Worm (Caenorhabditis elegans) whole organism, dauer: ENCODE measurements around the gene H32C10.1.

Experiments
- unc-62 ChIP-seq: sonication (generic microtip); optimal IDR thresholded peaks from 2 replicates; lab custom pipeline; 2017; ENCODE audit warnings: missing biosample characterization, missing genetic modification reagents, missing genetic modification characterization

H32C10.1 gene

DNA sequence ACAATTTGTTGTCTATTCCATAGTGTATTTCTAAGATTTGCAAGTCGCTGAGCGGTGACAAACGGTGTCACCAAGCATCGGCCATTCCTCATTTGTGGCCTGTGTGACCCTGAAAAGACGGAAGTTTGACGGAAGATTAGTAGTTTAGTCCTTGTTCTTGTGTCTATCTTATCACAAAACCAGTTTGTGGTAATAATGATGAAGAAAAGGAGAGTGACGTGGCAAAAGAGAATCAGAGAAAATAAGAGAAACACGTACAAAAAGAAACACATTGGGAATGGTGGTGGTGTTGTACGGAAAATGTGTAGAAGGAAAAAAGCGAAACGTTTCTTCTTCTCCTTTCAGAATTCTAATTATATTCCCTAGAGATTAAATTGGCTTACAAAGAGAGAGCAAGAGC lies 5.0 kb downstream of the H32C10.1 start, which contains the start of gene mcu-1:
TSS of gene mcu-1 (minus strand) at position 109 of the 400 bp plus-strand sequence.
- TF ChIP-seq unc-62 (GFP tag; lab: Kevin White, UChicago), result no peak

DNA sequence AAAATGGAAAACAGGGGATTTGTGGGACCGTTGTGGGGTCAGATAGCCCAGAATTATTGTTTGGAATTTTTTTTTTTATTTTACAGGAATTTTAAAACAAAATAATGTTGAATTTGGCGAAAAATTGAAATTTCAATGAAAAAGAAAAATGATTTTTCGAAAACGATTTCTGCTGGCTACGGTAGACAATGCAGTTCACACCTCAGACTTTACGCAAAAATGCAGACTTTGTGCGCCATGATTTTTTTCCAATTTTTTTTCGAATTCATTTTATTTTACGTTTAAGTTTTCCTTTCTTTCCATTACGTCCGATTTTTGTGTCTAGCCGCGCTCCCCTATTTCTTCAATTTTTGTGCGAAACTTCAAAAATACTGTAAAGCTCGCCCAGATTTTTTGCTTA lies 5.8 kb downstream of the H32C10.1 start:
- TF ChIP-seq unc-62 (GFP tag; lab: Kevin White, UChicago), result no peak

DNA sequence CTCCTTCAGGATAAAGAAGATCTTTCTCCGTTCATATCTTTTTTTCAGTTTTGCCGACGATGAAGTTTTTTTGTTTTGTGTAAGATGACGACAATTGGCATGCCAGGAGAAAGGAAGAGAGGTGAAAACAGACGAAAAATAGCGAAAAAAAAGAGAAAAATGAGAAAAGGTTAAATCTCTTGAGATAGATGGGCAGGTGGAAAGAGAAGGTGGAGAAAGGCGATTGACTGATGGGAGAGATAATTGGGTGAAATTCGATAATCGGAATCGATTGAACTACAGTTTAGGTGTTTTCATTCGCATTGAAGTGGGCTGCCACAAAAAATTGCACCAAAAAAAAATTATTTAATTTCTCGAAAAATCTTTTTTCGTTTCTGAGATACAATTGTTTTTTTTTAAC lies 6.5 kb downstream of the H32C10.1 start:
- TF ChIP-seq unc-62 (GFP tag; lab: Kevin White, UChicago), result no peak

DNA sequence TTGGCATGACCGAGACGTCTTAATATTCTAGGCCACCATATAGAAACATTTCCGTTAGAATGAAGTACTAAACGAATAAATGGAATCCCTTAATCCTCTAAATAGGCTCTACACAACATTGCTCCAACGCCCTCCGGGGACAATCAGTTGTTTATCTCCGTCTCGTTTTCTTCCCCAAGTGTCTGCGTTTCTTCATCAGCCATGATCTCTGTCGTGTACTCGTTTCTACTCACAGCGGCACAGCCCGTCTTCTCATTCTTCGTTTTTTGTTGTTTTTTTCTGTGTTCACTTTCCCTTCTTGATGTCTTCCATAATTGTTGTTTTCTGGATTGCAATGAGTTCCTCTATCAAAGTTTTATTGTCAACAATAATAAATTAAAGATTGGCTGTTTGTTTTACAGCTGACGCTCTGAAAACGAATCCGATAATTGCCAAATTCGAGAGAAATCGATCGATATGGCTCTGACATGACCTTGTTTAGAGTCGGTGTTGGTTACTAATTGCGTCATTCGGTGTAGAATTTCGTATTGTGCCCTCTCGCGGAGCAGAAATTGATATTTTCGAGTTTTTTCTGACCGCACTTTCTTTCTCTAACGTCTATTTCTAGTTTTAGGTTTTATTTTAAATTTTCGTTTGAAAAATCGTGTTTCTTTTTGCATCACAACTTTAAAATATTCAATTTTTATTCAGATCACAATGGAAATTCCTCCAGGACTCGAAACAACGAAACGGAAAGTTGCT lies 7.3 kb downstream of the H32C10.1 start, which contains the start of gene pfkb-1.2:
TSS of gene pfkb-1.2 (plus strand) at position 691 of the 741 bp plus-strand sequence.
- TF ChIP-seq unc-62 (GFP tag; lab: Kevin White, UChicago), result no peak

DNA sequence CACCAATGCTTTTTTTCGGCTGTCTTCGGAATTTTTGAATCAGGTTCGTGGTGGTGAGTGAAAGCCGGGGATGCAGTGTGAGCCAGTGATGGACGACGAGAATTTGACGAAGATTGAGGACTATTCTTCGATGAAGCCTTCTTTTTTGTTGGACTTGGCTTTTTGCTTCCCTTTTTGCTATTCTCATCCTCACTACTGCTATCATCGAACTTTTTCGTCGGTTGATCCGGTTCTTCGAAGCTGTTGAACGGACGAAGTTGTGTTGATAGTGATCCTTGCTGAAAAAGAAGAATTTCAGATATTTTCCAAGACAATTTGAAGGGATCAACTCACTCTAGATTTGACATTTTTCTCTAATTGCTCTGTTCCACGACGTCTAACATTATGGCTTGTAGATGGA lies 10.0 kb downstream of the H32C10.1 start:
- TF ChIP-seq unc-62 (GFP tag; lab: Kevin White, UChicago), result no peak

DNA sequence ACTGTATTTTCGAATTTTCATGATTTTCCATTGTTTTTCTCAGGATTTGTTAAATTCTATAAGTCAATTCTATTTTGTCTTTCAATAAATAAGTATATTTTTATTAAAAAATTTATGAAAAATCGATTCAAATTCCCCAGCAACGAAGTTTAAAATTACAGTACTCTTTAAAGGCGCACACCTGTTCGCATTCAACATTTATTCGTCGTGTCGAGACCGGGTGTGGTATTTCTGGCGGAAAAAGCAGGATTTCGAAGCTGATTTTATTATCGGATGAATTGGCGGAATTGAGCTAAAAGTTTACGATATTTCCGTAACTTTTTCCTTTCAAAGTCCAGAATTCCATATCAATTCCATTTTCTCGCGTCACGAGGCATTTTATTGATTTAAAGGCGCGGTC lies 11.3 kb downstream of the H32C10.1 start:
- TF ChIP-seq unc-62 (GFP tag; lab: Kevin White, UChicago), result no peak

DNA sequence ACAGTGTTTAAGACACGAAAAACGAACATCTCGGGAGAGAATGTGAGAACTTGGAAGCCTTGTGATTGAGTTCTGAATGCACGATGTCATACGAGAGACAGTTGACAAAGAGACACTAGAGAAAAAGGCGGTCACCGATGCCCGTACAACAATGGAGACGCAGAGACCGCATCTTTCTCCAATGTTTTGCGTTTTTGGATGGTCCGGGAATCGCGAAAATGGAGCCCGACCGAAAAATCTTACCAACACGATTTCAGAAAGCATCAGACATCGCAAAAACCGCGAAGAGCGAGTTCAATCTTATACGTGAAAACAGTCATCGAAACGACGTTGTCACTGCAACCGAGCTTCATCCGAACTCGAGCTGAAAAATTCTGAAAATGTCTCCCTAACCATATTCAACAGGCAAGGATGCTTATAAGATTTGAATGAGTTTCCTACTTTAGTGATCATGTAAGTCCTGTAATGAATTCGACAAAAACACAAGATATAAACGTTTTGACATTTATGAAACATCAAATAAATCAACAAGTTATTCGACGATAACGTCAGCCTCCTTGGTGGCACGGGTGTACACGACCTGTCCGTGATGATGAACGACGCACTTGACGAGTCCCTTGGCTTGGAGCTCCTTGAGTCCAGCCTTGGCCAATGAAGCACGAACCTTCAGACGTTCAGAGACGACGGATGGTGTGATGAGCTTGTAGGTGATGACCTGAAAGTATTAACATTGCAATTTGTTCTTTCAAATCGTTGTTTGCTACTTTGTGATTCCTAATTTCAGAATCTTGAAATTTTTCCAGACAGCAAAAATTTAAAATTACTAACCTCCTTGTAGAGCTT lies 12.7 kb downstream of the H32C10.1 start, which contains the start of gene inx-7:
TSS of gene inx-7 (minus strand) at position 37 of the 843 bp plus-strand sequence.
- TF ChIP-seq unc-62 (GFP tag; lab: Kevin White, UChicago), result no peak

DNA sequence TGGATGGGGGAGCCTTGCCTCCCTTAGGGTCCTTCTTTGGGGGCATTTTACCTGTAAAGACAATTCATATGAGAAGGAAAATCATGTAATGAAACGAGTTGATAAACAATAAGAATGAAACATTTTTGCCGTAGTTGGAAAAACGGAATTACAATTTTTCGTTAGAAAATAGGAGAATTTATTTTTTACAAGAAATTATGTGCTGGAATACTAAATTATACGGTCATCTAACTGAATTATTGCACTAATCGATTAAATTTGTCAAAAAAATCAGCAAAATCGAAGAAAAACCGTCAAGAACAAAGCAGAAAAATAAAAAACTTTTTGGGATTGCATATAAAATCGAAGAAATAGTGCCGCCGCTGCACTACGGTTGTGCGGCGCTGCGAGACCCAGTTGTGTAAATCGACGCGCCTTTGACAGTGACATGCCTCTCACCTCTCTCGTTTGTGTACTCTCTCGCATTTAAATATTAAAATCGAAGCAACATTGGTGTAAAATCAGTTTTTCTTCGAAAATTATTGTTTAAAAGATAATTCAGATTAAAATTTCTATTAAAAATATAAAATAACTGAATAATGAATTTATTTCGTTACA lies 13.5 kb downstream of the H32C10.1 start, which contains the start of gene rps-25:
TSS of gene rps-25 (minus strand) at position 51 of the 597 bp plus-strand sequence.
- no peak for TF ChIP-seq unc-62 (GFP tag; lab: Kevin White, UChicago)

DNA sequence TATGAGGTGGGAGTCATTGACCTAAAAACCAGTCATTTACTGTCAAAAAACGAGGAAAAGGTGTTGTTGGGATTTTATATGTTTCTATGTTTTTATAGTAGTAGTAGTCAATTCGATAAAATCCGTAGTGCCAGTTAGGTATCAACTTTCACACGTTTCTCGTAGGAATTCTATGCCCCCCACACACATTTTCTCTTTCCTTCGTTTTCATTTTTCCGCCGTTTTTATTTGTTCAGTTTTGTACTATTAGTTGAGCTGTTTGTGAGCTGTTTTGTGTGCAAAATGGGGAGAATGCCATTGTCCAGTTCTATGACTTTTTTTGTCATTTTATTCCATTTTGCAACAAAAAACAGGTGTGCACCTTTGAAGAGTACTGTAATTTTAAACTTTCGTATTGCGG lies 14.6 kb downstream of the H32C10.1 start:
- no peak for TF ChIP-seq unc-62 (GFP tag; lab: Kevin White, UChicago)

DNA sequence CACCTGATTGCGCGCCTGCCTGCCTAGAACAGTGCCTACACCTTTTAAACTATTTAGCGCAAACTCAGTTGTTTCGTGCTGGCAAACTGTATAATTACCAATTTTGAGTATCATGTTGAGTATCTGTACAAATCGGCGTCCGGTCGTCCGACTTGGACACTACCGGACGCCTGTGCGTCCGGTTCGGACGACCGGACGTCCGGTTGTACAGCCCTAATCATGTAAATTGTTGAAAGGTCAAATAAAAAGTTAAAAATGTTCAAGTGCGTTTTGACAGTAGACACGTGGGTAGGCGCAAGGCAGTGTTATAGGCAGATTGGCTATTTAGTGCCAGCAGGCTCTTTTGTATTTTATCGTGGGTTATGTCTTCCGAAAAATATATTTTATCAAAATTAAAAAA lies 15.8 kb downstream of the H32C10.1 start:
- no peak for TF ChIP-seq unc-62 (GFP tag; lab: Kevin White, UChicago)

DNA sequence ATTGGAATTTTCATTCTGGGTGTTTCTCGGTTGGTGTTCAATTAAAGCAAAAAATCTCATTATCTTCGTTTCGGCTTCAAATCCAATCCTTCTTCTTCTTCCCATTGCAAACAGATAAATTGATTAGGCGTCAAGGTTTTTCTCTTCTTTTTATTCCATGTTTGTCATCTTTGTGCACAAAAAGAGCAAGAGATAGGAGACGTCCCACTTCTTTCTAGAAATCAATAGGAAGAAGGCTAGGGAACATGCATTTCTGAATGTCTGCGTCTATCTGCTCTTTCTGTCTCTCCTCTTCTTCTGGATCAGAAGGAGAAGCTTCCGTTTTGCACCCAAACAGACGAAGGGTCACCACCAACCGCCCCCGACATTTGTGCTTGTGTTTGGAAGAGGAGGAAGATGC lies 18.8 kb downstream of the H32C10.1 start:
- TF ChIP-seq unc-62 (GFP tag; lab: Kevin White, UChicago), result no peak

DNA sequence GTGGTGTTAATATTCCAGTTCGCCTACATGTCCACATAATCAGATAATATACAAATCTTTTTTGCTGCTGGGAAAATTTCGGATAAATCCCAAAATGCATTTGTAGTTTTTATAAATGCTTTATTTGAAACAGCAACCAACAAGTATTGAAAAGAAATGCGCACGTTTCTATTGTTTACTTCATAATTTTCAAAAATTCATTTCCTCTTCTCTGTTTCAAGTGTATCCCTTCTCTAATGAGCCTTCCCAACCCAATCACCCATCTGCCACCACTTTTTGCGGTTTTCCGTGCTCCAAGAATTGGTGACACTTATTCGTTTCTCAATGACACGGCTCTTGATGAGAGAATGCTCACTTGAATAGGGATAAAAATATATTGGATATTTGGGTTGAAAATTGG lies 20.6 kb downstream of the H32C10.1 start:
- no peak for TF ChIP-seq unc-62 (GFP tag; lab: Kevin White, UChicago)

DNA sequence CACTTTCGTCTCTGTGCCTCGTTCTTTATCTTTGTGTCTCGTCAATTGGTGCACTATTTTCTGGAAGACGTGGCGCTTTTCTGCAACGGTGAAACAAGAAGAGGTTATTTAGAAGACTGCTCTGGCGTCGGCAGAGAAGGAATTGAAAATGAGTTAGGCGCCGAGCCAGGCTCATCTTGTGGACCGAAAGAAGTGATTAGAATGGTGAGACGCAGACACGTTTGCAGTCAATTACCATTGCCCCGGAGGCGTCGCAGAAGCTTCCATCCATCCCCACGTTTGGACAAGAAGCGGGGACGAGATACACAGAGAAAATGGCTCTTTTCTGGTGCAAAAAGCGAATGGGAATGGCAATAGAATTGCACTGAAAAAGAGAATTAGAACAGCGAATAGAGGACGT lies 25.8 kb downstream of the H32C10.1 start:
- TF ChIP-seq unc-62 (GFP tag; lab: Kevin White, UChicago), result no peak

DNA sequence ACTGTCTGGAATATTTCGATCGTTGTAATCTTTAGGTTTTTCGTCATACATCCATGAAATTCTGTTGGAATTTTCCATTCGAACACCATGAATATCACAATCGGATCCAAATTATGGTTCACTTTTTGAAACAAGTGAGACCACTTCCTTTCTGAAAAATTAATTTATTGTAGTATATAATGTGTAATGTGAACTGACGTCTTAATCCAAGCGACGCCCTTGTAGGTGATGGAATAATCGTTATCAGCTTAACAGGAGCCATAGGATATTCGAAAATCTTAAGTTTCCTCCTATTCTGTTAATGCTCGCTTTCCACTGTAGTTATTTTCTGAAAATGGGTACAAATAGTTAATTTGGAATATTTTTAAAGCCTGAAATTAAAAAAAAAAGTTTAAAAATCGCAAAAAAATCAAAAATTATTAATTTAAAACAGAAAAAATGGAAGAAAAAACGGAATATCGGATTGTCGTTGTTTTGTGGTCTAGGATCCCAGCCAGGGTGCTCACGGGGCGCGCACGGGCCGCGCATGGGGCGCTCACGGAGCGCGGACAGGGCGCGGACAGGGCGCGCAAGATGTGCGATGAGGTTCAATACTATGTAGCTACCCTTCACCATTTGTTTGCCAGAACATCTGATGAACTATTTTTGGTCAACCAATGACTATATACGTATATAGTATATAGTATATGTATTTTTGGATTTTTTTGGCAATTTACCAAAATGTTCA lies 28.2 kb downstream of the H32C10.1 start, which contains the start of gene K02B2.6:
TSS of gene K02B2.6 (minus strand) at position 51 of the 727 bp plus-strand sequence.
- TF ChIP-seq unc-62 (GFP tag; lab: Kevin White, UChicago), result no peak

DNA sequence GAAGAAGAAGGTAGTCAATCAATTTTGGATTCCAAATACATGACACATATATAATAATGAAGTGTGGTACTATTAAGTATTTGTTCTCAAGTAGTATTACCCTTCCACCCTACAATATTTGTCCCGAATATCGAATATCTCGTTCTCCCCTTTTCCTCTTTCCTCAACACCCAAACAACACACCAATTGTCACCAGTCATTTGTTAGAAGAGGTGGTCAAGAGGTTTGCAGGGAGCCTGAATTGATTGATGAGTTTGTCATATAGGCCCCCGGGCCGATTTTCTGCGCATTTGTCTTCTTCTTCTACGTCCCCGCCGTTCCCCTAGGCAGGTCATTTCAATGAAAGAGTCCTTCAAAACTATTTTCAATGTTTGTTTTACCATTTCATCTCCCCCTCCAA lies 30.1 kb downstream of the H32C10.1 start:
- no peak for TF ChIP-seq unc-62 (GFP tag; lab: Kevin White, UChicago)
